Worm (Caenorhabditis elegans) whole organism, L4 larva: ENCODE data around the gene hlh-30.

Experiments used
- F10B5.3 ChIP-seq: sonication (generic microtip); optimal IDR thresholded peaks from 2 replicates; lab custom pipeline; 2016; ENCODE audit warnings: mild to moderate bottlenecking, missing genetic modification characterization, missing compliant biosample characterization
- F44E2.7 ChIP-seq: fragments of 200-800 bp; sonication (Bioruptor generic); IDR thresholded peaks from 2 replicates; pipeline ENCODE4 v2.1.2; 2022; ENCODE audit warnings: missing genetic modification characterization, missing compliant biosample characterization
- R02D3.7 ChIP-seq: fragments of 150-350 bp; sonication (generic microtip); optimal IDR thresholded peaks from 3 replicates; lab custom pipeline; 2014; ENCODE audit warnings: missing biosample characterization, missing genetic modification characterization
- T26A8.4 ChIP-seq: fragments of 200-800 bp; sonication (Bioruptor generic); IDR thresholded peaks from 2 replicates; pipeline ENCODE4 v1.3.6; 2022; ENCODE audit warnings: missing genetic modification characterization, missing compliant biosample characterization
- Y48G9A.11 ChIP-seq: fragments of 200-800 bp; sonication (Bioruptor generic); IDR thresholded peaks from 2 replicates; pipeline ENCODE4 v1.3.6; 2022; ENCODE audit warnings: missing genetic modification reagents, missing genetic modification characterization, missing compliant biosample characterization
- aha-1 ChIP-seq: fragments of 150-350 bp; peaks from one replicate; lab custom pipeline; 2014; ENCODE audit warnings: missing biosample characterization, missing genetic modification characterization
- arid-1 ChIP-seq: fragments of 200-800 bp; sonication (Bioruptor generic); conservative IDR thresholded peaks from 2 replicates; pipeline ENCODE4 v1.3.6; 2022; ENCODE audit warnings: missing genetic modification reagents, missing genetic modification characterization, missing compliant biosample characterization
- ceh-20 ChIP-seq: fragments of 200-800 bp; sonication (Bioruptor generic); IDR thresholded peaks from 2 replicates; pipeline ENCODE4 v1.3.6; 2022; ENCODE audit warnings: missing genetic modification reagents, missing genetic modification characterization, missing compliant biosample characterization
- ceh-44 ChIP-seq: fragments of 200-800 bp; sonication (Bioruptor generic); IDR thresholded peaks from 2 replicates; pipeline ENCODE4 v1.3.6; 2022; ENCODE audit warnings: missing genetic modification reagents, missing genetic modification characterization, missing compliant biosample characterization
- daf-12 ChIP-seq: fragments of 150-350 bp; optimal IDR thresholded peaks from 2 replicates; lab custom pipeline; 2014; ENCODE audit warnings: missing biosample characterization, missing genetic modification reagents, missing genetic modification characterization
- daf-16 ChIP-seq, 3 experiments: sonication (generic microtip); optimal IDR thresholded peaks; 2 replicates each; lab custom pipeline; 2016 to 2017; ENCODE audit warnings: missing genetic modification characterization in 3 of 3, missing genetic modification reagents in 3 of 3, mild to moderate bottlenecking in 2 of 3, missing compliant biosample characterization in 2 of 3, missing biosample characterization in 1 of 3, moderate library complexity in 1 of 3
- daf-8 ChIP-seq: fragments of 200-800 bp; sonication (Bioruptor generic); IDR thresholded peaks from 2 replicates; pipeline ENCODE4 v1.3.6; 2022; ENCODE audit warnings: missing genetic modification characterization, missing compliant biosample characterization
- dmd-6 ChIP-seq: fragments of 200-800 bp; sonication (Bioruptor generic); IDR thresholded peaks from 2 replicates; pipeline ENCODE4 v1.3.6; 2022; ENCODE audit warnings: missing genetic modification reagents, missing genetic modification characterization, missing compliant biosample characterization
- dmd-8 ChIP-seq: fragments of 200-800 bp; sonication (Bioruptor generic); IDR thresholded peaks from 2 replicates; pipeline ENCODE4 v1.3.6; 2022; ENCODE audit warnings: missing genetic modification characterization, missing compliant biosample characterization
- egl-27 ChIP-seq: sonication (generic microtip); optimal IDR thresholded peaks from 3 replicates; lab custom pipeline; 2017; ENCODE audit warnings: missing biosample characterization, missing genetic modification reagents, missing genetic modification characterization
- egl-43 ChIP-seq: fragments of 200-800 bp; sonication (Bioruptor generic); IDR thresholded peaks from 2 replicates; pipeline ENCODE4 v1.3.6; 2022; ENCODE audit warnings: missing genetic modification reagents, missing genetic modification characterization, missing compliant biosample characterization
- fkh-10 ChIP-seq: fragments of 150-350 bp; optimal IDR thresholded peaks from 2 replicates; lab custom pipeline; 2014; ENCODE audit warnings: missing biosample characterization, missing genetic modification reagents, missing genetic modification characterization
- gei-8 ChIP-seq: fragments of 200-800 bp; sonication (Bioruptor generic); optimal IDR thresholded peaks from 2 replicates; lab custom pipeline; 2018; ENCODE audit warnings: mild to moderate bottlenecking, missing genetic modification characterization, missing compliant biosample characterization
- lin-13 ChIP-seq: fragments of 150-350 bp; optimal IDR thresholded peaks from 2 replicates; lab custom pipeline; 2014; ENCODE audit warnings: missing biosample characterization, missing genetic modification reagents, missing genetic modification characterization
- lin-38 ChIP-seq: fragments of 200-800 bp; sonication (Bioruptor generic); IDR thresholded peaks from 2 replicates; pipeline ENCODE4 v1.3.6; 2022; ENCODE audit warnings: missing genetic modification reagents, missing genetic modification characterization, missing compliant biosample characterization
- lir-3 ChIP-seq: sonication (generic microtip); optimal IDR thresholded peaks from 2 replicates; lab custom pipeline; 2016; ENCODE audit warnings: mild to moderate bottlenecking, missing genetic modification characterization, missing compliant biosample characterization
- lsy-2 ChIP-seq, 2 experiments: fragments of 150-350 bp in 1 of 2; sonication (generic microtip) in 1 of 2; optimal IDR thresholded peaks; 2 replicates each; lab custom pipeline; 2014 to 2017; ENCODE audit warnings: missing biosample characterization in 2 of 2, missing genetic modification characterization in 2 of 2
- madf-5 ChIP-seq, 2 experiments: fragments of 200-800 bp; sonication (Bioruptor generic); IDR thresholded peaks; 2 replicates each; pipeline ENCODE4 v1.3.6; 2022; ENCODE audit warnings: missing compliant biosample characterization in 2 of 2, missing genetic modification characterization in 2 of 2
- madf-9 ChIP-seq: fragments of 200-800 bp; sonication (Bioruptor generic); conservative IDR thresholded peaks from 2 replicates; pipeline ENCODE4 v1.3.6; 2022; ENCODE audit warnings: missing genetic modification reagents, missing genetic modification characterization, missing compliant biosample characterization
- mdl-1 ChIP-seq, 2 experiments: fragments of 150-350 bp in 1 of 2; sonication (generic microtip) in 1 of 2; optimal IDR thresholded peaks; 2 replicates each; lab custom pipeline; 2014 to 2017; ENCODE audit warnings: missing biosample characterization in 2 of 2, missing genetic modification characterization in 2 of 2
- nhr-10 ChIP-seq: fragments of 150-350 bp; optimal IDR thresholded peaks from 2 replicates; lab custom pipeline; 2014; ENCODE audit warnings: missing biosample characterization, missing genetic modification characterization
- nhr-28 ChIP-seq: fragments of 150-350 bp; optimal IDR thresholded peaks from 2 replicates; lab custom pipeline; 2014; ENCODE audit warnings: missing biosample characterization, missing genetic modification characterization
- nhr-42 ChIP-seq: fragments of 200-800 bp; sonication (Bioruptor generic); IDR thresholded peaks from 2 replicates; pipeline ENCODE4 v1.3.6; 2022; ENCODE audit warnings: missing genetic modification characterization, missing compliant biosample characterization
- nhr-6 ChIP-seq: fragments of 150-350 bp; optimal IDR thresholded peaks from 2 replicates; lab custom pipeline; 2014; ENCODE audit warnings: missing biosample characterization, missing genetic modification characterization
- nhr-77 ChIP-seq: fragments of 150-350 bp; optimal IDR thresholded peaks from 2 replicates; lab custom pipeline; 2014; ENCODE audit warnings: missing biosample characterization, missing genetic modification characterization
- pha-4 ChIP-seq, 2 experiments: fragments of 150-350 bp in 1 of 2; fragments of 200-800 bp in 1 of 2; sonication (Bioruptor generic) in 1 of 2; IDR thresholded peaks in 1 of 2; optimal IDR thresholded peaks in 1 of 2; 2 replicates each; pipeline versions ENCODE4 v1.3.6 to Lab custom; 2014 to 2022; ENCODE audit warnings: missing genetic modification characterization in 2 of 2, missing genetic modification reagents in 2 of 2, missing biosample characterization in 1 of 2, missing compliant biosample characterization in 1 of 2
- pqm-1 ChIP-seq: sonication (generic microtip); optimal IDR thresholded peaks from 2 replicates; lab custom pipeline; 2017; ENCODE audit warnings: missing biosample characterization, missing genetic modification characterization
- set-16 ChIP-seq: fragments of 200-800 bp; sonication (Bioruptor generic); IDR thresholded peaks from 2 replicates; pipeline ENCODE4 v1.3.6; 2022; ENCODE audit warnings: missing genetic modification reagents, missing genetic modification characterization, missing compliant biosample characterization
- snpc-4 ChIP-seq: fragments of 150-350 bp; optimal IDR thresholded peaks from 2 replicates; lab custom pipeline; 2014; ENCODE audit warnings: missing biosample characterization, missing genetic modification characterization
- spr-1 ChIP-seq: sonication (generic microtip); optimal IDR thresholded peaks from 2 replicates; lab custom pipeline; 2016; ENCODE audit warnings: mild to moderate bottlenecking, missing genetic modification characterization, missing compliant biosample characterization
- spr-3 ChIP-seq: fragments of 200-800 bp; sonication (Bioruptor generic); optimal IDR thresholded peaks from 2 replicates; lab custom pipeline; 2018; ENCODE audit warnings: mild to moderate bottlenecking, missing genetic modification characterization, missing compliant biosample characterization
- unc-130 ChIP-seq: sonication (generic microtip); optimal IDR thresholded peaks from 2 replicates; lab custom pipeline; 2016; ENCODE audit warnings: missing genetic modification reagents, missing genetic modification characterization, missing compliant biosample characterization
- unc-62 ChIP-seq, 3 experiments: fragments of 150-350 bp in 1 of 3; sonication (generic microtip); optimal IDR thresholded peaks in 2 of 3; peaks in 1 of 3; 1 replicate in 1 of 3; 2 replicates in 2 of 3; lab custom pipeline; 2014 to 2017; ENCODE audit warnings: missing biosample characterization in 3 of 3, missing genetic modification characterization in 3 of 3, missing genetic modification reagents in 3 of 3, missing genotype in 1 of 3
- vab-7 ChIP-seq: fragments of 200-800 bp; sonication (Bioruptor generic); IDR thresholded peaks from 2 replicates; pipeline ENCODE4 v1.3.6; 2022; ENCODE audit warnings: missing genetic modification reagents, missing genetic modification characterization, missing compliant biosample characterization
- zip-2 ChIP-seq: fragments of 150-350 bp; optimal IDR thresholded peaks from 2 replicates; lab custom pipeline; 2014; ENCODE audit warnings: missing biosample characterization, missing genetic modification characterization
- ztf-11 ChIP-seq: fragments of 150-350 bp; optimal IDR thresholded peaks from 2 replicates; lab custom pipeline; 2014; ENCODE audit warnings: missing biosample characterization, missing genetic modification characterization

hlh-30 gene

DNA sequence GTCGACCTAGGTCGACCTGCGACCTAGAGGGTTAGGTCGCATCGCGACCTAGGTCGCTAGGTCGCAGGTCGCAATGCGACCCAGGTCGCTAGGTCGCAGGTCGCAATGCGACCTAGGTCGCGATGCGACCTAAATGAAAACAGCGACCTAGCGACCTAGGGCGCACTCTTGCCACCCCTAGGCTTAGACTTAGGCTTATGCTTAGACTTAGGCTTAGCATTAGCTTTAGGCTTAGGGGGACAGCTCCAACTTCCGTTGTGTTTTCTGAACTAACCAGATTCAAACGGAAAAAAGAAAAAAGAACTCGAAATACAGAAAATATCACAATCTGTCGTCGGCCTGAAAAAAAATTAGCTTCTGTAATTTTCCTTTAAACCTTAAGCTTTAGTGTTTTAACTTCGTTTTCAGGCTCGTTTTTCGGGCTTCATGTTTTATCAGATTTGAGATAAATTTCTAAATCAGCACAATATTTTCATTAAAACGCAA, 20.4 kb downstream of the hlh-30 start (continued):
- no peak for TF ChIP-seq gei-8 (GFP tag; lab: Kevin White, UChicago)
- no peak for TF ChIP-seq zip-2 (tag; lab: Kevin White, UChicago)
- TF ChIP-seq snpc-4 (tag; lab: Kevin White, UChicago): no peak
- TF ChIP-seq egl-43 (GFP tag; lab: Robert Waterston, UW): peak; percentile 54; the same call in 1 of the 2 replicates
- TF ChIP-seq madf-9 (GFP tag; lab: Robert Waterston, UW): no peak
- 0 out of 2 replicates have a peak, but pooled peaks have one; percentile 9 for TF ChIP-seq ceh-20 (GFP tag; lab: Robert Waterston, UW)
- peak; percentile 13; the same call in 1 of the 2 replicates for TF ChIP-seq arid-1 (GFP tag; lab: Robert Waterston, UW)
- TF ChIP-seq F10B5.3: no peak
- TF ChIP-seq Y48G9A.11 (GFP tag; lab: Robert Waterston, UW): peak; percentile 57; the same call in 1 of the 2 replicates
- no peak for TF ChIP-seq nhr-10 (tag; lab: Kevin White, UChicago)
- TF ChIP-seq mdl-1 (tag; optimal IDR thresholded peaks at IDR 0.05; lab: Kevin White, UChicago): no peak
- no peak for TF ChIP-seq lsy-2 (tag; optimal IDR thresholded peaks at IDR 0.05; lab: Kevin White, UChicago)
- TF ChIP-seq nhr-6 (tag; lab: Kevin White, UChicago): no peak
- no peak for TF ChIP-seq unc-130
- TF ChIP-seq dmd-8 (GFP tag; lab: Robert Waterston, UW): 0 out of 2 replicates have a peak, but pooled peaks have one; percentile 46
- peak; percentile 70 for TF ChIP-seq aha-1
- peak; percentile 59 for TF ChIP-seq lin-38 (GFP tag; lab: Robert Waterston, UW)
- no peak for TF ChIP-seq egl-27 (tag; lab: Kevin White, UChicago)
- TF ChIP-seq nhr-42 (GFP tag; lab: Robert Waterston, UW): 0 out of 2 replicates have a peak, but pooled peaks have one; percentile 17
- 0 out of 2 replicates have a peak, but pooled peaks have one; percentile 39 for TF ChIP-seq F44E2.7 (GFP tag; lab: Robert Waterston, UW)
- TF ChIP-seq unc-62 (GFP tag; optimal IDR thresholded peaks at IDR 0.05 in 1 of 2; lab: Kevin White, UChicago): peak in 1 of 2 experiments; percentile 56
- TF ChIP-seq unc-62 (tag; optimal IDR thresholded peaks at IDR 0.05; lab: Kevin White, UChicago): no peak
- TF ChIP-seq R02D3.7: no peak
- 0 out of 4 replicates have a peak, but pooled peaks of 1 of the 2 experiments have one; percentile 2 for TF ChIP-seq madf-5 (GFP tag; IDR thresholded peaks at IDR 0.05; lab: Robert Waterston, UW)
- no peak for TF ChIP-seq ceh-44
- no peak for TF ChIP-seq ztf-11
- TF ChIP-seq vab-7 (GFP tag; lab: Robert Waterston, UW): peak; percentile 39; the same call in 1 of the 2 replicates
- TF ChIP-seq lin-13 (GFP tag; lab: Kevin White, UChicago): no peak
- TF ChIP-seq, all 104 proteins: peak for 24

DNA sequence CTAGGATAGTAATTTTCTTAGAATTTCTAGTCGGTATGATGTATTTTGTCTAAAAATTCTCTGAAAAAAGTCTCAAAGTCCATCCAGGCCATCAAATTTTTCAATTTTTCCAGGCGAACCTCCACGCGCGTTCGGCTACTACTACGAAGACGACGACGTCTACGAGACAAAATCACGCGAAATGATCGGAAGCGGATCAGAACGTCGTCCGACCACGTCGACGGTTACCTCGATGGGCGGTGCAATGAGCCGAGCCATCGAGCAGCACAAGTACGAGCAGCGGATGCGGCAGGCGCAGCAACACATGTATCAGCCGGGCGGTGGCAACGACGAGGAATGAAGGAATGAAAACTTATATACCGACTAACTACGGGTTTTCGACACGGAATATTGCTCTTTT, 21.1 kb downstream of the hlh-30 start:
- TF ChIP-seq daf-8 (GFP tag; lab: Robert Waterston, UW) (no peak), set-16 (GFP tag; lab: Robert Waterston, UW) (peak; percentile 67), egl-43 (GFP tag; lab: Robert Waterston, UW) (peak; percentile 10; the same call in 1 of the 2 replicates), lir-3 (tag; lab: Kevin White, UChicago) (no peak)

DNA sequence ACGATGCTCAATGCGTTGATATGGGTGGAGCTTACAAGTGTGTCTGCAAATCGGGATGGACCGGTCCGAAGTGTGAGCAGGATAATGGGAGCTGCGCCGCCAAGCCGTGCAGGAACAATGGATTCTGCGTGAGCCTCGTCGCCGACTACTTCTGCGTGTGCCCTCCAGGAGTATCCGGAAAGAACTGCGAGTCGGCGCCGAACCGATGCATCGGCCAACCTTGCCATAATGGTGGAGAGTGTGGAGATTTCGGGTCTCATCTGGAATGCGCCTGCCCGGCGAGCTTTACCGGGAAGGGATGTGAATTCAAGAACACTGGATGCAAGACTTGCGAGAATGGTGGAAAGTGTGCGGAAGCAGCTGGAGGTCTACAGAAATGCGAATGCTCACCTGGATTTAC, 24.8 kb downstream of the hlh-30 start:
- no peak for TF ChIP-seq dmd-6 (GFP tag; lab: Robert Waterston, UW)
- TF ChIP-seq unc-62 (GFP tag; optimal IDR thresholded peaks at IDR 0.05 in 1 of 2; lab: Kevin White, UChicago): peak in 1 of 2 experiments; percentile 7
- no peak for TF ChIP-seq unc-62 (tag; optimal IDR thresholded peaks at IDR 0.05; lab: Kevin White, UChicago)
- peak; percentile 75 for TF ChIP-seq set-16 (GFP tag; lab: Robert Waterston, UW)

DNA sequence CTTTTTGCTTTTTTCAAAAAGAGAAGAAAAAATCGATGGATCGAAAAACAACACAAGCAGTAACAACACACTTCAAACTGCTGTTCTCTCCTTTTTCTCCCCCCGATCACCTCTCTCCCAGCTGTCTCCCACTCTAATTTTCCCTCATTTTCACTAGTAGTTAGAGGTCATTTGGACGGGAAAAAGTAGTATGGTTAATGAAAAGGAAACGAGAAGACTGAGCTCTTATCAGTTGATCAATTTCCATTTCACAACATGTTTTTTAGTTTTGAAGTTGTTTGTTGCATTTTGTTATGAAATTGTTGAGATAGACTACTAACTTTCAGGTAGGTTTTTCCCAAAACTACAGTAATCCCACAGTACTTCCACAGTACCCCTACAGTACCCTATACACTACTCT, 26.3 kb downstream of the hlh-30 start:
- TF ChIP-seq spr-1 (tag; lab: Kevin White, UChicago) (no peak), nhr-28 (tag; lab: Kevin White, UChicago) (peak; percentile 65), daf-16 (GFP tag; optimal IDR thresholded peaks at IDR 0.05; lab: Kevin White, UChicago) (no peak), daf-16 (tag; optimal IDR thresholded peaks at IDR 0.05; lab: Kevin White, UChicago) (peak; percentile 63), pha-4 (GFP tag; IDR thresholded peaks at IDR 0.05; lab: Robert Waterston, UW) (no peak), pha-4 (tag; optimal IDR thresholded peaks at IDR 0.05; lab: Kevin White, UChicago) (no peak), nhr-77 (tag; lab: Kevin White, UChicago) (peak; percentile 15), T26A8.4 (GFP tag; lab: Robert Waterston, UW) (no peak), fkh-10 (no peak), pqm-1 (tag; lab: Kevin White, UChicago) (peak; percentile 0), spr-3 (no peak), daf-12 (tag; lab: Kevin White, UChicago) (no peak), unc-62 (GFP tag; optimal IDR thresholded peaks at IDR 0.05 in 1 of 2; lab: Kevin White, UChicago) (peak in 1 of 2 experiments; percentile 73), unc-62 (tag; optimal IDR thresholded peaks at IDR 0.05; lab: Kevin White, UChicago) (no peak)
